Worm (Caenorhabditis elegans) whole organism, L1 larva: ENCODE data around the gene D1086.1.

Experiments used
- C04F5.9 ChIP-seq: sonication (generic microtip); optimal IDR thresholded peaks from 2 replicates; lab custom pipeline; 2016; ENCODE audit warnings: missing genetic modification characterization, missing compliant biosample characterization
- aly-2 ChIP-seq: fragments of 150-350 bp; optimal IDR thresholded peaks from 2 replicates; lab custom pipeline; 2014; ENCODE audit warnings: missing biosample characterization, missing genetic modification characterization
- blmp-1 ChIP-seq: fragments of 150-350 bp; optimal IDR thresholded peaks from 2 replicates; lab custom pipeline; 2014; ENCODE audit warnings: missing biosample characterization, missing genetic modification characterization
- ceh-63 ChIP-seq: fragments of 200-800 bp; sonication (Bioruptor generic); optimal IDR thresholded peaks from 2 replicates; lab custom pipeline; 2018; ENCODE audit warnings: mild to moderate bottlenecking, missing genetic modification characterization, missing compliant biosample characterization
- ceh-82 ChIP-seq, 3 experiments: fragments of 150-350 bp in 1 of 3; sonication (generic microtip) in 2 of 3; optimal IDR thresholded peaks; 2 replicates each; lab custom pipeline; 2014 to 2017; ENCODE audit warnings: missing biosample characterization in 3 of 3, missing genetic modification characterization in 3 of 3
- ceh-88 ChIP-seq: fragments of 200-800 bp; sonication (Bioruptor generic); IDR thresholded peaks from 2 replicates; pipeline ENCODE4 v1.3.6; 2022; ENCODE audit warnings: missing genetic modification characterization, missing compliant biosample characterization
- ceh-90 ChIP-seq: sonication (generic microtip); optimal IDR thresholded peaks from 2 replicates; lab custom pipeline; 2016; ENCODE audit warnings: missing genetic modification characterization, missing compliant biosample characterization
- ces-1 ChIP-seq: fragments of 150-350 bp; optimal IDR thresholded peaks from 2 replicates; lab custom pipeline; 2014; ENCODE audit warnings: missing biosample characterization, missing genetic modification reagents, missing genetic modification characterization
- efl-1 ChIP-seq, 4 experiments: fragments of 150-350 bp; optimal IDR thresholded peaks in 3 of 4; peaks in 1 of 4; 1 replicate in 1 of 4; 2 replicates in 3 of 4; lab custom pipeline; 2014; ENCODE audit warnings: missing biosample characterization in 2 of 4, missing genetic modification characterization in 2 of 4, missing genetic modification reagents in 2 of 4
- efl-3 ChIP-seq: fragments of 200-800 bp; sonication (Bioruptor generic); optimal IDR thresholded peaks from 2 replicates; lab custom pipeline; 2018; ENCODE audit warnings: mild to moderate bottlenecking, missing genetic modification characterization, missing compliant biosample characterization
- egl-27 ChIP-seq, 2 experiments: fragments of 150-350 bp in 1 of 2; sonication (generic microtip); optimal IDR thresholded peaks; 3 replicates each; lab custom pipeline; 2017 to 2018; ENCODE audit warnings: missing biosample characterization in 2 of 2, missing genetic modification characterization in 2 of 2, missing genetic modification reagents in 2 of 2
- elt-2 ChIP-seq: sonication (generic microtip); optimal IDR thresholded peaks from 2 replicates; lab custom pipeline; 2016; ENCODE audit warnings: missing genetic modification characterization, mild to moderate bottlenecking, inconsistent platforms, missing compliant biosample characterization, missing genetic modification reagents
- elt-3 ChIP-seq, 6 experiments: fragments of 150-350 bp in 1 of 6; sonication (generic microtip); optimal IDR thresholded peaks; 2 replicates each; lab custom pipeline; 2017 to 2018; ENCODE audit warnings: missing biosample characterization in 6 of 6, missing genetic modification characterization in 6 of 6, inconsistent platforms in 1 of 6
- ets-5 ChIP-seq: fragments of 200-800 bp; sonication (Bioruptor generic); IDR thresholded peaks from 2 replicates; pipeline ENCODE4 v1.3.6; 2022; ENCODE audit warnings: missing genetic modification characterization, missing compliant biosample characterization
- hlh-17 ChIP-seq: fragments of 200-800 bp; sonication (Bioruptor generic); optimal IDR thresholded peaks from 2 replicates; lab custom pipeline; 2018; ENCODE audit warnings: missing genetic modification characterization, mild to moderate bottlenecking, missing compliant biosample characterization, moderate library complexity, borderline replicate concordance
- hlh-4 ChIP-seq: sonication (generic microtip); optimal IDR thresholded peaks from 2 replicates; lab custom pipeline; 2016; ENCODE audit warnings: mild to moderate bottlenecking, missing genetic modification characterization, missing compliant biosample characterization
- hpl-2 ChIP-seq: fragments of 150-350 bp; optimal IDR thresholded peaks from 2 replicates; lab custom pipeline; 2014; ENCODE audit warnings: missing biosample characterization, missing genetic modification reagents, missing genetic modification characterization
- isw-1 ChIP-seq: fragments of 200-800 bp; sonication (Bioruptor generic); IDR thresholded peaks from 2 replicates; pipeline ENCODE4 v1.3.6; 2022; ENCODE audit warnings: missing genetic modification characterization, missing compliant biosample characterization
- lin-13 ChIP-seq: fragments of 150-350 bp; optimal IDR thresholded peaks from 2 replicates; lab custom pipeline; 2014; ENCODE audit warnings: missing biosample characterization, missing genetic modification reagents, missing genetic modification characterization
- lin-14 ChIP-seq: fragments of 200-800 bp; sonication (Bioruptor generic); optimal IDR thresholded peaks from 2 replicates; lab custom pipeline; 2018; ENCODE audit warnings: mild to moderate bottlenecking, missing genetic modification characterization, moderate library complexity, missing compliant biosample characterization
- lin-35 ChIP-seq, 2 experiments: fragments of 150-350 bp; optimal IDR thresholded peaks; 2 replicates each; lab custom pipeline; 2014; ENCODE audit warnings: missing biosample characterization in 2 of 2, missing genetic modification characterization in 2 of 2, missing genetic modification reagents in 2 of 2
- lin-39 ChIP-seq: fragments of 150-350 bp; optimal IDR thresholded peaks from 2 replicates; lab custom pipeline; 2014; ENCODE audit warnings: missing biosample characterization, missing genetic modification reagents, missing genetic modification characterization
- lsy-2 ChIP-seq, 2 experiments: fragments of 150-350 bp; optimal IDR thresholded peaks; 2 replicates each; lab custom pipeline; 2014; ENCODE audit warnings: missing biosample characterization in 2 of 2, missing genetic modification characterization in 2 of 2
- mef-2 ChIP-seq: fragments of 150-350 bp; optimal IDR thresholded peaks from 2 replicates; lab custom pipeline; 2014; ENCODE audit warnings: missing biosample characterization, missing genetic modification characterization
- mep-1 ChIP-seq: fragments of 150-350 bp; optimal IDR thresholded peaks from 2 replicates; lab custom pipeline; 2014; ENCODE audit warnings: missing biosample characterization, missing genetic modification characterization
- nhr-12 ChIP-seq: sonication (generic microtip); optimal IDR thresholded peaks from 2 replicates; lab custom pipeline; 2017; ENCODE audit warnings: missing biosample characterization, missing genetic modification characterization
- nhr-19 ChIP-seq: fragments of 200-800 bp; sonication (Bioruptor generic); conservative IDR thresholded peaks from 2 replicates; pipeline ENCODE4 v1.3.6; 2022; ENCODE audit warnings: missing genetic modification characterization, missing compliant biosample characterization
- nhr-20 ChIP-seq: sonication (generic microtip); optimal IDR thresholded peaks from 2 replicates; lab custom pipeline; 2016; ENCODE audit warnings: mild to moderate bottlenecking, missing genetic modification characterization, missing compliant biosample characterization
- nhr-237 ChIP-seq: fragments of 150-350 bp; optimal IDR thresholded peaks from 2 replicates; lab custom pipeline; 2014; ENCODE audit warnings: missing biosample characterization, missing genetic modification characterization
- nhr-28 ChIP-seq: fragments of 150-350 bp; optimal IDR thresholded peaks from 2 replicates; lab custom pipeline; 2014; ENCODE audit warnings: missing biosample characterization, missing genetic modification characterization
- nhr-47 ChIP-seq: sonication (generic microtip); optimal IDR thresholded peaks from 2 replicates; lab custom pipeline; 2016; ENCODE audit warnings: mild to moderate bottlenecking, missing genetic modification characterization, moderate library complexity, missing compliant biosample characterization
- nhr-71 ChIP-seq: sonication (generic microtip); optimal IDR thresholded peaks from 2 replicates; lab custom pipeline; 2016; ENCODE audit warnings: mild to moderate bottlenecking, missing genetic modification characterization, moderate library complexity, missing compliant biosample characterization
- nhr-76 ChIP-seq: sonication (generic microtip); optimal IDR thresholded peaks from 2 replicates; lab custom pipeline; 2017; ENCODE audit warnings: missing biosample characterization, missing genetic modification characterization
- nhr-77 ChIP-seq: fragments of 150-350 bp; optimal IDR thresholded peaks from 2 replicates; lab custom pipeline; 2014; ENCODE audit warnings: missing biosample characterization, missing genetic modification characterization
- nhr-85 ChIP-seq: sonication (generic microtip); peaks from one replicate; lab custom pipeline; 2016; ENCODE audit warnings: missing genetic modification characterization, inconsistent platforms, missing compliant biosample characterization
- nhr-90 ChIP-seq: sonication (generic microtip); optimal IDR thresholded peaks from 2 replicates; lab custom pipeline; 2016; ENCODE audit warnings: mild to moderate bottlenecking, missing genetic modification characterization, missing compliant biosample characterization; ENCODE audit not compliant: poor library complexity
- rnt-1 ChIP-seq: sonication (generic microtip); optimal IDR thresholded peaks from 2 replicates; lab custom pipeline; 2016; ENCODE audit warnings: mild to moderate bottlenecking, missing genetic modification characterization, moderate library complexity, missing compliant biosample characterization
- skn-1 ChIP-seq: fragments of 150-350 bp; optimal IDR thresholded peaks from 2 replicates; lab custom pipeline; 2014; ENCODE audit warnings: missing biosample characterization, missing genetic modification characterization
- snu-23 ChIP-seq: sonication (generic microtip); optimal IDR thresholded peaks from 2 replicates; lab custom pipeline; 2016; ENCODE audit warnings: missing genetic modification characterization, missing compliant biosample characterization
- sox-4 ChIP-seq: sonication (generic microtip); optimal IDR thresholded peaks from 2 replicates; lab custom pipeline; 2016; ENCODE audit warnings: missing genetic modification characterization, missing compliant biosample characterization
- sptf-1 ChIP-seq: fragments of 150-350 bp; optimal IDR thresholded peaks from 2 replicates; lab custom pipeline; 2014; ENCODE audit warnings: missing biosample characterization, missing genetic modification characterization
- swsn-7 ChIP-seq: sonication (generic microtip); optimal IDR thresholded peaks from 2 replicates; lab custom pipeline; 2016; ENCODE audit warnings: missing genetic modification characterization, missing compliant biosample characterization
- tlp-1 ChIP-seq: fragments of 150-350 bp; optimal IDR thresholded peaks from 2 replicates; lab custom pipeline; 2014; ENCODE audit warnings: missing biosample characterization, missing genetic modification characterization
- unc-130 ChIP-seq: fragments of 150-350 bp; optimal IDR thresholded peaks from 2 replicates; lab custom pipeline; 2017; ENCODE audit warnings: missing biosample characterization, missing genetic modification characterization, inconsistent platforms
- unc-62 ChIP-seq: fragments of 150-350 bp; optimal IDR thresholded peaks from 2 replicates; lab custom pipeline; 2014; ENCODE audit warnings: missing biosample characterization, missing genetic modification reagents, missing genetic modification characterization
- vab-15 ChIP-seq: sonication (generic microtip); optimal IDR thresholded peaks from 2 replicates; lab custom pipeline; 2017; ENCODE audit warnings: missing genotype, mild to moderate bottlenecking, missing genetic modification characterization, missing compliant biosample characterization
- zag-1 ChIP-seq: fragments of 150-350 bp; optimal IDR thresholded peaks from 2 replicates; lab custom pipeline; 2014; ENCODE audit warnings: missing biosample characterization, missing genetic modification characterization
- ztf-4 ChIP-seq: fragments of 150-350 bp; optimal IDR thresholded peaks from 2 replicates; lab custom pipeline; 2014; ENCODE audit warnings: missing biosample characterization, missing genetic modification characterization

The D1086.1 gene

DNA sequence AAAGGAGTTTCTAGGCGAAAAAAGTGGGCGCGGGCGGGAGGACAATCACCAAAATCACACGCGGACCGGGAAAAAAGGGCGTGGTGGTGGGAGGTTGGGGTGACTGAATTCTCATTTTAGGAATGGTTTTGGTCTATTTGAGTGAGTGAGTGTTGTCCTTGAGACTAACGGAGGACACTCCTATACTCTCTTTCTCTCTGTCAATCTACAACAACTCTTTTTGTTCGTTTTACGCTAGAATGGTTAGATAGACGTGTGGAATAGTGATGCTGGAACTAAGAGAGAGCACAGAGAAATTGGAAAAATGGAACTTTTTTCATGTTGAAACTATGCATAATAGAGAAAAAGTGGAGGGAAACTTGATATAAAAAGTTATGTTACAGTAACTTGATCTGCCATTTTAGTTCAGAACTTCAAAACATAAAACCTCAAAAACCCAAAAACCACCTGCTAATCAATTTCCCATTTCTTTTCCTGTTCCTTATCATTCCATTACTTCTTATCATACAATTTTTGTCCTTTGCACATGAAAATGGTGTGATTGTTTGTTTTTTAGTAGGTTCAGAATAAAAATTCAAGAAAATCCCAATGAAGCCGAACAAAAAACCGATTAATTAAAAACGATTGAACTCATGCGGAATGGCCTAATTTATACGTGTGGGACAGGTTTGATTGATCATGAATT lies 36.2 kb downstream of the D1086.1 start:
- peak in 3 of 6 experiments; percentile 12 to 48 (median 26) for TF ChIP-seq elt-3 (tag; optimal IDR thresholded peaks at IDR 0.05; lab: Kevin White, UChicago)
- no peak for TF ChIP-seq ztf-4
- TF ChIP-seq sox-4 (tag; lab: Kevin White, UChicago) = no peak
- no peak for TF ChIP-seq ceh-82 (tag; optimal IDR thresholded peaks at IDR 0.05; lab: Kevin White, UChicago)
- TF ChIP-seq tlp-1 (tag; lab: Kevin White, UChicago) = peak; percentile 18
- no peak for TF ChIP-seq zag-1 (tag; lab: Kevin White, UChicago)
- no peak for TF ChIP-seq sptf-1 (tag; lab: Kevin White, UChicago)
- TF ChIP-seq nhr-76 (tag; lab: Kevin White, UChicago) = no peak
- TF ChIP-seq unc-62 (GFP tag; lab: Kevin White, UChicago) = no peak
- no peak for TF ChIP-seq efl-3 (GFP tag; lab: Kevin White, UChicago)
- TF ChIP-seq nhr-237 (tag; lab: Kevin White, UChicago) = no peak
- no peak for TF ChIP-seq hlh-17 (GFP tag; lab: Kevin White, UChicago)
- TF ChIP-seq skn-1 = no peak
- peak in 1 of 2 experiments; percentile 30 for TF ChIP-seq lsy-2 (tag; optimal IDR thresholded peaks at IDR 0.05; lab: Kevin White, UChicago)
- TF ChIP-seq lin-14 (GFP tag; lab: Kevin White, UChicago) = peak; percentile 54
- no peak for TF ChIP-seq efl-1 (optimal IDR thresholded peaks at IDR 0.05; lab: Kevin White, UChicago)
- TF ChIP-seq efl-1 (GFP tag; optimal IDR thresholded peaks at IDR 0.05 in 1 of 2; lab: Kevin White, UChicago) = no peak
- no peak for TF ChIP-seq hpl-2
- no peak for TF ChIP-seq lin-13
- TF ChIP-seq lin-35 (GFP tag; optimal IDR thresholded peaks at IDR 0.05; lab: Kevin White, UChicago) = peak in 1 of 2 experiments; percentile 5
- TF ChIP-seq nhr-90 (tag; lab: Kevin White, UChicago) = no peak
- TF ChIP-seq elt-2 (tag; lab: Kevin White, UChicago) = peak; percentile 53
- TF ChIP-seq nhr-85 (tag; lab: Kevin White, UChicago) = peak; percentile 75
- TF ChIP-seq snu-23 (GFP tag; lab: Kevin White, UChicago) = no peak
- TF ChIP-seq blmp-1 = peak; percentile 15
- TF ChIP-seq nhr-47 (tag; lab: Kevin White, UChicago) = no peak

- TF ChIP-seq nhr-19 (GFP tag; lab: Robert Waterston, UW) (peak; percentile 59), elt-3 (tag; optimal IDR thresholded peaks at IDR 0.05; lab: Kevin White, UChicago) (peak in 2 of 6 experiments; percentile 72 to 83), swsn-7 (peak; percentile 62), C04F5.9 (tag; lab: Kevin White, UChicago) (no peak), aly-2 (no peak), nhr-85 (tag; lab: Kevin White, UChicago) (peak; percentile 94), ces-1 (GFP tag; lab: Kevin White, UChicago) (no peak), nhr-237 (tag; lab: Kevin White, UChicago) (peak; percentile 15), vab-15 (tag; lab: Kevin White, UChicago) (no peak), nhr-76 (tag; lab: Kevin White, UChicago) (no peak), nhr-20 (tag; lab: Kevin White, UChicago) (peak; percentile 82), efl-1 (optimal IDR thresholded peaks at IDR 0.05; lab: Kevin White, UChicago) (peak; percentile 60 to 72), efl-1 (GFP tag; optimal IDR thresholded peaks at IDR 0.05 in 1 of 2; lab: Kevin White, UChicago) (peak; percentile 16 to 94), snu-23 (GFP tag; lab: Kevin White, UChicago) (peak; percentile 82), mep-1 (tag; lab: Kevin White, UChicago) (peak; percentile 61), lin-39 (tag; lab: Kevin White, UChicago) (no peak), ceh-88 (no peak), mef-2 (peak; percentile 24), unc-130 (no peak), hlh-4 (tag; lab: Kevin White, UChicago) (no peak), nhr-77 (peak; percentile 82), nhr-12 (tag; lab: Kevin White, UChicago) (no peak), efl-3 (GFP tag; lab: Kevin White, UChicago) (no peak), rnt-1 (tag; lab: Kevin White, UChicago) (peak; percentile 30), nhr-71 (tag; lab: Kevin White, UChicago) (peak; percentile 79), ets-5 (GFP tag; lab: Robert Waterston, UW) (no peak), skn-1 (peak; percentile 70), ceh-82 (tag; optimal IDR thresholded peaks at IDR 0.05; lab: Kevin White, UChicago) (peak; percentile 49 to 68 (median 50)), isw-1 (GFP tag; lab: Robert Waterston, UW) (no peak; the same call in 1 of the 2 replicates), nhr-28 (tag; lab: Kevin White, UChicago) (no peak), ceh-63 (no peak), ceh-90 (tag; lab: Kevin White, UChicago) (no peak), unc-62 (GFP tag; lab: Kevin White, UChicago) (no peak), lin-14 (GFP tag; lab: Kevin White, UChicago) (peak; percentile 98), egl-27 (tag; optimal IDR thresholded peaks at IDR 0.05; lab: Kevin White, UChicago) (peak in 1 of 2 experiments; percentile 73), lin-13 (peak; percentile 63), hpl-2 (no peak)
Observed at ce11 chrV:14136152-14136551, 37.5 kb downstream of the D1086.1 start.
